Worm (Caenorhabditis elegans) whole organism, mixed stage, embryonic: Measurements from ENCODE around the gene mltn-3.

Experiments used
- M03D4.4 ChIP-seq: sonication (generic microtip); optimal IDR thresholded peaks from 2 replicates; lab custom pipeline; 2017; ENCODE audit warnings: mild to moderate bottlenecking, missing genetic modification characterization, missing compliant biosample characterization
- bed-3 ChIP-seq: fragments of 200-800 bp; sonication (Bioruptor generic); optimal IDR thresholded peaks from 3 replicates; lab custom pipeline; 2018; ENCODE audit warnings: mild to moderate bottlenecking, missing genetic modification characterization, moderate library complexity, missing compliant biosample characterization
- blmp-1 ChIP-seq: fragments of 150-350 bp; optimal IDR thresholded peaks from 2 replicates; lab custom pipeline; 2014; ENCODE audit warnings: missing biosample characterization, missing genetic modification characterization
- ceh-39 ChIP-seq: fragments of 150-350 bp; optimal IDR thresholded peaks from 2 replicates; lab custom pipeline; 2014; ENCODE audit warnings: missing biosample characterization, missing genetic modification characterization
- ceh-43 ChIP-seq: fragments of 200-800 bp; sonication (Bioruptor generic); optimal IDR thresholded peaks from 2 replicates; lab custom pipeline; 2018; ENCODE audit warnings: mild to moderate bottlenecking, missing genetic modification characterization, moderate library complexity, missing compliant biosample characterization
- ceh-83 ChIP-seq: fragments of 200-800 bp; sonication (Bioruptor generic); optimal IDR thresholded peaks from 2 replicates; lab custom pipeline; 2018; ENCODE audit warnings: mild to moderate bottlenecking, missing genetic modification characterization, missing compliant biosample characterization
- drap-1 ChIP-seq: fragments of 200-800 bp; sonication (Bioruptor generic); optimal IDR thresholded peaks from 3 replicates; lab custom pipeline; 2018; ENCODE audit warnings: mild to moderate bottlenecking, missing genetic modification characterization, missing compliant biosample characterization
- elt-1 ChIP-seq: sonication (generic microtip); optimal IDR thresholded peaks from 2 replicates; lab custom pipeline; 2017; ENCODE audit warnings: missing genetic modification characterization, mild to moderate bottlenecking, missing compliant biosample characterization, antibody characterized with exemption, moderate library complexity, borderline replicate concordance; ENCODE audit not compliant: insufficient read depth
- elt-3 ChIP-seq: fragments of 150-350 bp; optimal IDR thresholded peaks from 2 replicates; lab custom pipeline; 2014; ENCODE audit warnings: missing biosample characterization, missing genetic modification characterization
- flh-1 ChIP-seq: fragments of 200-800 bp; sonication (Bioruptor generic); optimal IDR thresholded peaks from 2 replicates; lab custom pipeline; 2018; ENCODE audit warnings: mild to moderate bottlenecking, missing genetic modification characterization, moderate library complexity, missing compliant biosample characterization
- ham-2 ChIP-seq: fragments of 200-800 bp; sonication (Bioruptor generic); optimal IDR thresholded peaks from 2 replicates; lab custom pipeline; 2018; ENCODE audit warnings: mild to moderate bottlenecking, missing genetic modification characterization, missing compliant biosample characterization
- hlh-1 ChIP-seq: fragments of 150-350 bp; optimal IDR thresholded peaks from 2 replicates; lab custom pipeline; 2014; ENCODE audit warnings: missing biosample characterization, missing genetic modification reagents, missing genetic modification characterization
- lin-13 ChIP-seq: fragments of 150-350 bp; optimal IDR thresholded peaks from 2 replicates; lab custom pipeline; 2014; ENCODE audit warnings: missing biosample characterization, missing genetic modification characterization
- mab-5 ChIP-seq: fragments of 150-350 bp; optimal IDR thresholded peaks from 2 replicates; lab custom pipeline; 2014; ENCODE audit warnings: missing biosample characterization, missing genetic modification characterization
- mep-1 ChIP-seq: fragments of 150-350 bp; optimal IDR thresholded peaks from 2 replicates; lab custom pipeline; 2017; ENCODE audit warnings: missing biosample characterization, missing genetic modification reagents, missing genetic modification characterization, inconsistent platforms
- mls-2 ChIP-seq: sonication (generic microtip); optimal IDR thresholded peaks from 2 replicates; lab custom pipeline; 2016; ENCODE audit warnings: mild to moderate bottlenecking, missing genetic modification characterization, moderate library complexity, missing compliant biosample characterization
- nhr-12 ChIP-seq: fragments of 150-350 bp; optimal IDR thresholded peaks from 2 replicates; lab custom pipeline; 2014; ENCODE audit warnings: missing biosample characterization, missing genetic modification characterization
- nhr-237 ChIP-seq: fragments of 150-350 bp; optimal IDR thresholded peaks from 2 replicates; lab custom pipeline; 2014; ENCODE audit warnings: missing biosample characterization, missing genetic modification characterization
- nhr-28 ChIP-seq: fragments of 150-350 bp; optimal IDR thresholded peaks from 2 replicates; lab custom pipeline; 2014; ENCODE audit warnings: missing biosample characterization, missing genetic modification characterization
- nhr-76 ChIP-seq: sonication (generic microtip); optimal IDR thresholded peaks from 2 replicates; lab custom pipeline; 2017; ENCODE audit warnings: missing biosample characterization, missing genetic modification characterization
- pha-4 ChIP-seq: fragments of 150-350 bp; optimal IDR thresholded peaks from 2 replicates; lab custom pipeline; 2018; ENCODE audit warnings: missing biosample characterization, missing genetic modification reagents, missing genetic modification characterization
- sem-2 ChIP-seq: fragments of 200-800 bp; sonication (Bioruptor generic); optimal IDR thresholded peaks from 2 replicates; lab custom pipeline; 2018; ENCODE audit warnings: mild to moderate bottlenecking, missing genetic modification characterization, missing compliant biosample characterization
- snpc-4 ChIP-seq: fragments of 150-350 bp; optimal IDR thresholded peaks from 2 replicates; lab custom pipeline; 2014; ENCODE audit warnings: missing biosample characterization, missing genetic modification characterization
- tbx-8 ChIP-seq: fragments of 200-800 bp; sonication (Bioruptor generic); optimal IDR thresholded peaks from 2 replicates; lab custom pipeline; 2018; ENCODE audit warnings: mild to moderate bottlenecking, missing genetic modification characterization, moderate library complexity, missing compliant biosample characterization
- unc-120 ChIP-seq: sonication (generic microtip); optimal IDR thresholded peaks from 2 replicates; lab custom pipeline; 2017; ENCODE audit warnings: missing genetic modification characterization, missing compliant biosample characterization; ENCODE audit not compliant: poor library complexity, severe bottlenecking
- unc-39 ChIP-seq: fragments of 150-350 bp; optimal IDR thresholded peaks from 2 replicates; lab custom pipeline; 2014; ENCODE audit warnings: missing biosample characterization, missing genetic modification characterization
- unc-62 ChIP-seq: fragments of 150-350 bp; optimal IDR thresholded peaks from 2 replicates; lab custom pipeline; 2014; ENCODE audit warnings: missing biosample characterization, missing genetic modification reagents, missing genetic modification characterization
- zip-8 ChIP-seq: fragments of 150-350 bp; optimal IDR thresholded peaks from 2 replicates; lab custom pipeline; 2014; ENCODE audit warnings: missing biosample characterization, missing genetic modification characterization
- ztf-11 ChIP-seq: fragments of 150-350 bp; optimal IDR thresholded peaks from 2 replicates; lab custom pipeline; 2014; ENCODE audit warnings: missing biosample characterization, missing genetic modification characterization

The mltn-3 gene

ce11 chrII:13896279-13896774 lies 19.8 kb upstream of the mltn-3 start:
- TF ChIP-seq tbx-8 (GFP tag; lab: Kevin White, UChicago) (no peak), nhr-12 (tag; lab: Kevin White, UChicago) (no peak), mab-5 (tag; lab: Kevin White, UChicago) (no peak), unc-120 (tag; lab: Kevin White, UChicago) (no peak), drap-1 (no peak), ham-2 (GFP tag; lab: Kevin White, UChicago) (no peak), nhr-28 (tag; lab: Kevin White, UChicago) (no peak), unc-62 (GFP tag; lab: Kevin White, UChicago) (no peak), elt-3 (tag; lab: Kevin White, UChicago) (no peak), snpc-4 (tag; lab: Kevin White, UChicago) (no peak), nhr-237 (no peak)
- TF ChIP-seq, all 35 proteins: peak for 0

- no peak for TF ChIP-seq nhr-28 (tag; lab: Kevin White, UChicago)
- no peak for TF ChIP-seq zip-8 (tag; lab: Kevin White, UChicago)
- no peak for TF ChIP-seq elt-1
- no peak for TF ChIP-seq tbx-8 (GFP tag; lab: Kevin White, UChicago)
- TF ChIP-seq bed-3 (GFP tag; lab: Kevin White, UChicago) = no peak
- TF ChIP-seq mls-2 (tag; lab: Kevin White, UChicago) = no peak
- TF ChIP-seq mep-1 (tag; lab: Kevin White, UChicago) = no peak
Observed at ce11 chrII:13899777-13900176, 16.4 kb upstream of the mltn-3 start.

- TF ChIP-seq ztf-11 (tag; lab: Kevin White, UChicago) = no peak
- TF ChIP-seq nhr-76 = no peak
- TF ChIP-seq ceh-83 (GFP tag; lab: Kevin White, UChicago) = no peak
- TF ChIP-seq ceh-43 (GFP tag; lab: Kevin White, UChicago) = no peak
- no peak for TF ChIP-seq sem-2
- TF ChIP-seq bed-3 (GFP tag; lab: Kevin White, UChicago) = no peak
- TF ChIP-seq zip-8 (tag; lab: Kevin White, UChicago) = no peak
Observed at ce11 chrII:13902014-13902413, 14.1 kb upstream of the mltn-3 start, which contains the start of gene W02B8.1. Gene W02B8.1 (minus strand): TSS chrII:13902114.

- TF ChIP-seq blmp-1 (tag; lab: Kevin White, UChicago) (no peak), unc-120 (tag; lab: Kevin White, UChicago) (peak; percentile 14), zip-8 (tag; lab: Kevin White, UChicago) (peak; percentile 13), ceh-39 (tag; lab: Kevin White, UChicago) (no peak), pha-4 (no peak), drap-1 (no peak), nhr-28 (tag; lab: Kevin White, UChicago) (no peak), M03D4.4 (no peak), flh-1 (GFP tag; lab: Kevin White, UChicago) (no peak)
Observed at ce11 chrII:13903482-13903881, 12.7 kb upstream of the mltn-3 start.

ce11 chrII:13907615-13908014 lies 8.5 kb upstream of the mltn-3 start:
- no peak for TF ChIP-seq lin-13 (tag; lab: Kevin White, UChicago)
- no peak for TF ChIP-seq unc-120 (tag; lab: Kevin White, UChicago)
- TF ChIP-seq unc-62 (GFP tag; lab: Kevin White, UChicago) = no peak
- TF ChIP-seq ztf-11 (tag; lab: Kevin White, UChicago) = no peak
- no peak for TF ChIP-seq elt-3 (tag; lab: Kevin White, UChicago)
- TF ChIP-seq ceh-83 (GFP tag; lab: Kevin White, UChicago) = no peak
- TF ChIP-seq bed-3 (GFP tag; lab: Kevin White, UChicago) = no peak
- no peak for TF ChIP-seq flh-1 (GFP tag; lab: Kevin White, UChicago)
- no peak for TF ChIP-seq drap-1
- TF ChIP-seq M03D4.4 = no peak
- TF ChIP-seq ham-2 (GFP tag; lab: Kevin White, UChicago) = no peak
- no peak for TF ChIP-seq ceh-43 (GFP tag; lab: Kevin White, UChicago)
- TF ChIP-seq unc-39 (tag; lab: Kevin White, UChicago) = no peak
- no peak for TF ChIP-seq mls-2 (tag; lab: Kevin White, UChicago)
- TF ChIP-seq hlh-1 (tag; lab: Kevin White, UChicago) = no peak
- TF ChIP-seq nhr-237 = no peak
- no peak for TF ChIP-seq nhr-28 (tag; lab: Kevin White, UChicago)
